Worm (Caenorhabditis elegans): ENCODE data around the gene srh-201.

Gene srh-201

DNA sequence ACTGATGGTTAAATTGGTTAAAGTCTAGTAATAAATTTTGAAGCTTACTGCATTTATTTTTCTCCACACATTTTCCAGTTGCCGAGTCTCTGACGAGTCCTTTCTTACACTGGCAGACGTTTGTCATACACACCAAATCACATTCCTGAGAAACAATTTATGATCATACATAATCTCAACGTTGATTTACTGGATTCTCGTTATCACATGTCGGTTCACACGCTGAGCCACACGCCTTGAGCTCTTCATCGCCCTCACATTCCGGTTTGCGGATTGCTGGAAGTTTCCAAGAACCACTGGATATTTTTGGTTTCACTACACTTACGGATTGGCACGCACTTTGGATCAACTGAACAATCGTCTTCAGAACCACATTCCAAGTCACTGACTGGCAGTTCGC, 42.0 kb upstream of the srh-201 start:
- no peak for TF ChIP-seq nhr-2 (tag; optimal IDR thresholded peaks at IDR 0.05)
- TF ChIP-seq mab-5 (tag; optimal IDR thresholded peaks at IDR 0.05), result no peak
- no peak for TF ChIP-seq ceh-43 (GFP tag; optimal IDR thresholded peaks at IDR 0.05)
- no peak for TF ChIP-seq bed-3 (GFP tag; optimal IDR thresholded peaks at IDR 0.05)
- TF ChIP-seq elt-3 (tag; optimal IDR thresholded peaks at IDR 0.05), result no peak
- TF ChIP-seq hlh-1 (tag; optimal IDR thresholded peaks at IDR 0.05), result no peak
- no peak for TF ChIP-seq ham-2 (GFP tag; optimal IDR thresholded peaks at IDR 0.05)
- no peak for TF ChIP-seq unc-39 (tag; optimal IDR thresholded peaks at IDR 0.05)
- TF ChIP-seq pha-4 (tag; optimal IDR thresholded peaks at IDR 0.05), result no peak
- TF ChIP-seq nhr-237 (tag; optimal IDR thresholded peaks at IDR 0.05), result no peak
- no peak for TF ChIP-seq unc-62 (GFP tag; optimal IDR thresholded peaks at IDR 0.05)
- TF ChIP-seq lsy-2 (tag; optimal IDR thresholded peaks at IDR 0.05), result no peak
- no peak for TF ChIP-seq ceh-83 (GFP tag; optimal IDR thresholded peaks at IDR 0.05)
- TF ChIP-seq nhr-12 (tag; optimal IDR thresholded peaks at IDR 0.05), result no peak
- TF ChIP-seq lin-13 (tag; optimal IDR thresholded peaks at IDR 0.05), result no peak
- no peak for TF ChIP-seq unc-120 (tag; optimal IDR thresholded peaks at IDR 0.05; ENCODE audit: poor library complexity, severe bottlenecking)
- no peak for TF ChIP-seq zip-8 (tag; optimal IDR thresholded peaks at IDR 0.05)
- no peak for TF ChIP-seq mls-2 (tag; optimal IDR thresholded peaks at IDR 0.05)
- TF ChIP-seq M03D4.4 (tag; optimal IDR thresholded peaks at IDR 0.05), result no peak

DNA sequence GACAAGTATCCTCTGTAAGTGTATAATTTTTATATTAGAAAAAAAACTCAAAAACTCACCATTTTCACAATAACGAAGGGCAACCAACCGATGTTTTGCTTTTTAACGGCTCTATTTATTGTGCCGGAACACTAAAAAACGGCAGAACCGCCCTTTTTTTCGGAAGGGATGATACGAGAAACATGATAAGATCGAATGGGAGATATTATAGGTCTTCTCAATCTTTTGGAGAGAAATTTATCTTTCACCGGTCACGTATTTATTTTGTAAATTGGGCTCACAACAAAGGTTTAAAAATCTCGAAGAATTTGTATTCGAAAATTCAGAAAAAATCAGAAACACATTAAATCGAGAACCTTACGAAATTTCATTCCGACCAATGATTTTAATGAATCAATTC, 41.1 kb upstream of the srh-201 start, which contains the start of gene swm-1:
Gene swm-1, minus strand, starts transcription at position 101 of the 400 bp plus-strand sequence.
- TF ChIP-seq nhr-237 (tag; optimal IDR thresholded peaks at IDR 0.05) (no peak), snpc-4 (tag; optimal IDR thresholded peaks at IDR 0.05) (no peak), mab-5 (tag; optimal IDR thresholded peaks at IDR 0.05) (no peak), M03D4.4 (tag; optimal IDR thresholded peaks at IDR 0.05) (no peak), cnd-1 (tag; optimal IDR thresholded peaks at IDR 0.05) (no peak), hlh-1 (tag; optimal IDR thresholded peaks at IDR 0.05) (no peak), unc-62 (GFP tag; optimal IDR thresholded peaks at IDR 0.05) (no peak), flh-1 (GFP tag; optimal IDR thresholded peaks at IDR 0.05) (no peak), drap-1 (GFP tag; optimal IDR thresholded peaks at IDR 0.05) (no peak), elt-3 (tag; optimal IDR thresholded peaks at IDR 0.05) (no peak), ceh-39 (tag; optimal IDR thresholded peaks at IDR 0.05) (no peak), lin-32 (GFP tag; optimal IDR thresholded peaks at IDR 0.05) (no peak), nhr-28 (tag; optimal IDR thresholded peaks at IDR 0.05) (no peak), sptf-1 (tag; optimal IDR thresholded peaks at IDR 0.05) (no peak), mep-1 (tag; optimal IDR thresholded peaks at IDR 0.05) (no peak), nhr-12 (tag; optimal IDR thresholded peaks at IDR 0.05) (no peak), unc-120 (tag; optimal IDR thresholded peaks at IDR 0.05; ENCODE audit: poor library complexity, severe bottlenecking) (no peak), nhr-2 (tag; optimal IDR thresholded peaks at IDR 0.05) (no peak), bed-3 (GFP tag; optimal IDR thresholded peaks at IDR 0.05) (no peak)

DNA sequence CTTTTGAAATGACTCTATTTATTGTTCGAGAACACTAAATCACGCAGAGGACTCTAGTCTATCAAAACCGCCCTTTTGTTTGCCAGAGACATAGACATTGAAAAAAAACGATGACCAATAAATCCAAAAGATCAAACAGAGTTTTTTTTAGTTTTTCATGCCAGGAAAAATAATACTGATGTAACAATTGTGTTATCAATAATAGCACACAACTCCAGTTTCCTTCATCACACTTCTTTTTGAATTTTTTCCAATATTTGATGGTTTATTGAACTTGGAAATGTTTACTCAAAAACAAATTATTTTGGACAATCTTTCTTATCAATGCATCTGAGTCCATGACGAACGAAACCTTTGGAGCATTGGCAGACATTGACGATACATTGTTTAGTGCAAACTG, 40.3 kb upstream of the srh-201 start, which contains the start of gene C25E10.8:
Gene C25E10.8, minus strand, starts transcription at position 101 of the 400 bp plus-strand sequence.
- no peak for TF ChIP-seq ceh-43 (GFP tag; optimal IDR thresholded peaks at IDR 0.05)
- no peak for TF ChIP-seq cnd-1 (tag; optimal IDR thresholded peaks at IDR 0.05)
- no peak for TF ChIP-seq ham-2 (GFP tag; optimal IDR thresholded peaks at IDR 0.05)
- no peak for TF ChIP-seq nhr-237 (tag; optimal IDR thresholded peaks at IDR 0.05)
- TF ChIP-seq hlh-1 (tag; optimal IDR thresholded peaks at IDR 0.05), result no peak
- no peak for TF ChIP-seq sptf-1 (tag; optimal IDR thresholded peaks at IDR 0.05)
- TF ChIP-seq unc-39 (tag; optimal IDR thresholded peaks at IDR 0.05), result no peak
- no peak for TF ChIP-seq nhr-12 (tag; optimal IDR thresholded peaks at IDR 0.05)
- no peak for TF ChIP-seq tbx-8 (GFP tag; optimal IDR thresholded peaks at IDR 0.05)
- TF ChIP-seq ceh-39 (tag; optimal IDR thresholded peaks at IDR 0.05), result no peak
- no peak for TF ChIP-seq mab-5 (tag; optimal IDR thresholded peaks at IDR 0.05)
- TF ChIP-seq bed-3 (GFP tag; optimal IDR thresholded peaks at IDR 0.05), result no peak
- no peak for TF ChIP-seq lin-32 (GFP tag; optimal IDR thresholded peaks at IDR 0.05)

DNA sequence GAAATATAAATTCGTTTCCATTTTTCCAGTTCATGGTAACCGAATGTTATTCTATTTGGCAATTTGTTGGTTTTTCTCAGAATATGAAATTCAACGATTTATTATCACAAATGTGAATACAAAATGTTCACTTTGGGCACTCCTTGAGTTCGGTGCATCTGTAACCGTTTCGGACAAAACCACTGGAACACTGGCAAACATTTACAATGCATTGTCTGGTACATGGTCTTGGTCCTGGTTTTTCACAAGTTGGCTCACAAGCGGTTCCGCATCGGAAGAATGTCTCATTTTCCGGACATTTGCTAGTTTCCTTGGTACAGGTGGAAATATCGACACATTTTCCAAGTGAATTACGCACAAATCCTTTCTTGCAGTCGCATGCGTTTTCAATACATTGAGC, 39.6 kb upstream of the srh-201 start:
- no peak for TF ChIP-seq mls-2 (tag; optimal IDR thresholded peaks at IDR 0.05)
- no peak for TF ChIP-seq unc-120 (tag; optimal IDR thresholded peaks at IDR 0.05; ENCODE audit: poor library complexity, severe bottlenecking)
- TF ChIP-seq bed-3 (GFP tag; optimal IDR thresholded peaks at IDR 0.05), result no peak
- no peak for TF ChIP-seq ceh-83 (GFP tag; optimal IDR thresholded peaks at IDR 0.05)
- TF ChIP-seq unc-39 (tag; optimal IDR thresholded peaks at IDR 0.05), result no peak
- no peak for TF ChIP-seq ztf-11 (tag; optimal IDR thresholded peaks at IDR 0.05)
- no peak for TF ChIP-seq elt-3 (tag; optimal IDR thresholded peaks at IDR 0.05)
- TF ChIP-seq sem-2 (GFP tag; optimal IDR thresholded peaks at IDR 0.05), result no peak
- no peak for TF ChIP-seq drap-1 (GFP tag; optimal IDR thresholded peaks at IDR 0.05)
- no peak for TF ChIP-seq nhr-28 (tag; optimal IDR thresholded peaks at IDR 0.05)
- TF ChIP-seq elt-1 (tag; optimal IDR thresholded peaks at IDR 0.05; ENCODE audit: borderline replicate concordance, insufficient read depth), result no peak
- TF ChIP-seq zip-8 (tag; optimal IDR thresholded peaks at IDR 0.05), result no peak
- no peak for TF ChIP-seq flh-1 (GFP tag; optimal IDR thresholded peaks at IDR 0.05)
- TF ChIP-seq tbx-8 (GFP tag; optimal IDR thresholded peaks at IDR 0.05), result no peak
- no peak for TF ChIP-seq nhr-76 (tag; optimal IDR thresholded peaks at IDR 0.05)
- no peak for TF ChIP-seq pha-4 (tag; optimal IDR thresholded peaks at IDR 0.05)
- TF ChIP-seq ham-2 (GFP tag; optimal IDR thresholded peaks at IDR 0.05), result no peak
